Worm (Caenorhabditis elegans) whole organism, L4 larva: Measurements from ENCODE around the gene F54D5.3.

Experiments
- D1046.2 ChIP-seq: fragments of 200-800 bp; sonication (Bioruptor generic); IDR thresholded peaks from 2 replicates; pipeline ENCODE4 v1.3.6; 2022; ENCODE audit warnings: missing genetic modification characterization, missing compliant biosample characterization
- F10B5.3 ChIP-seq: sonication (generic microtip); optimal IDR thresholded peaks from 2 replicates; lab custom pipeline; 2016; ENCODE audit warnings: mild to moderate bottlenecking, missing genetic modification characterization, missing compliant biosample characterization
- F26F4.8 ChIP-seq: fragments of 200-800 bp; sonication (Bioruptor generic); conservative IDR thresholded peaks from 2 replicates; pipeline ENCODE4 v1.3.6; 2022; ENCODE audit warnings: missing genetic modification characterization, missing compliant biosample characterization
- F44E2.7 ChIP-seq: fragments of 200-800 bp; sonication (Bioruptor generic); IDR thresholded peaks from 2 replicates; pipeline ENCODE4 v2.1.2; 2022; ENCODE audit warnings: missing genetic modification characterization, missing compliant biosample characterization
- F49E8.2 ChIP-seq: sonication (generic microtip); optimal IDR thresholded peaks from 2 replicates; lab custom pipeline; 2016; ENCODE audit warnings: missing compliant biosample characterization, mild to moderate bottlenecking, missing genetic modification characterization, borderline replicate concordance
- R02D3.7 ChIP-seq: fragments of 150-350 bp; sonication (generic microtip); optimal IDR thresholded peaks from 3 replicates; lab custom pipeline; 2014; ENCODE audit warnings: missing biosample characterization, missing genetic modification characterization
- Y105C5A.15 ChIP-seq: fragments of 200-800 bp; sonication (Bioruptor generic); IDR thresholded peaks from 2 replicates; pipeline ENCODE4 v1.3.6; 2022; ENCODE audit warnings: missing genetic modification characterization, missing compliant biosample characterization
- Y48G9A.11 ChIP-seq: fragments of 200-800 bp; sonication (Bioruptor generic); IDR thresholded peaks from 2 replicates; pipeline ENCODE4 v1.3.6; 2022; ENCODE audit warnings: missing genetic modification reagents, missing genetic modification characterization, missing compliant biosample characterization
- Y75B8A.6 ChIP-seq: fragments of 200-800 bp; sonication (Bioruptor generic); IDR thresholded peaks from 2 replicates; pipeline ENCODE4 v1.3.6; 2022; ENCODE audit warnings: missing genetic modification reagents, missing genetic modification characterization, missing compliant biosample characterization
- aha-1 ChIP-seq: fragments of 150-350 bp; peaks from one replicate; lab custom pipeline; 2014; ENCODE audit warnings: missing biosample characterization, missing genetic modification characterization
- aly-2 ChIP-seq: sonication (generic microtip); optimal IDR thresholded peaks from 2 replicates; lab custom pipeline; 2018; ENCODE audit warnings: missing biosample characterization, missing genetic modification characterization
- ama-1 ChIP-seq: fragments of 150-350 bp; optimal IDR thresholded peaks from 2 replicates; lab custom pipeline; 2014; ENCODE audit warnings: inconsistent platforms, mixed read lengths
- ceh-20 ChIP-seq: fragments of 200-800 bp; sonication (Bioruptor generic); IDR thresholded peaks from 2 replicates; pipeline ENCODE4 v1.3.6; 2022; ENCODE audit warnings: missing genetic modification reagents, missing genetic modification characterization, missing compliant biosample characterization
- ceh-32 ChIP-seq: sonication (generic microtip); optimal IDR thresholded peaks from 2 replicates; lab custom pipeline; 2016; ENCODE audit warnings: mild to moderate bottlenecking, missing genetic modification characterization, missing compliant biosample characterization; ENCODE audit not compliant: poor library complexity
- ceh-44 ChIP-seq: fragments of 200-800 bp; sonication (Bioruptor generic); IDR thresholded peaks from 2 replicates; pipeline ENCODE4 v1.3.6; 2022; ENCODE audit warnings: missing genetic modification reagents, missing genetic modification characterization, missing compliant biosample characterization
- daf-19 ChIP-seq: fragments of 200-800 bp; sonication (Bioruptor generic); conservative IDR thresholded peaks from 2 replicates; pipeline ENCODE4 v1.3.6; 2022; ENCODE audit warnings: missing genetic modification characterization, missing compliant biosample characterization
- daf-8 ChIP-seq: fragments of 200-800 bp; sonication (Bioruptor generic); IDR thresholded peaks from 2 replicates; pipeline ENCODE4 v1.3.6; 2022; ENCODE audit warnings: missing genetic modification characterization, missing compliant biosample characterization
- dmd-6 ChIP-seq: fragments of 200-800 bp; sonication (Bioruptor generic); IDR thresholded peaks from 2 replicates; pipeline ENCODE4 v1.3.6; 2022; ENCODE audit warnings: missing genetic modification reagents, missing genetic modification characterization, missing compliant biosample characterization
- dmd-8 ChIP-seq: fragments of 200-800 bp; sonication (Bioruptor generic); IDR thresholded peaks from 2 replicates; pipeline ENCODE4 v1.3.6; 2022; ENCODE audit warnings: missing genetic modification characterization, missing compliant biosample characterization
- dmd-9 ChIP-seq: fragments of 200-800 bp; sonication (Bioruptor generic); IDR thresholded peaks from 2 replicates; pipeline ENCODE4 v1.3.6; 2022; ENCODE audit warnings: missing genetic modification reagents, missing genetic modification characterization, missing compliant biosample characterization
- duxl-1 ChIP-seq: sonication (generic microtip); optimal IDR thresholded peaks from 2 replicates; lab custom pipeline; 2016; ENCODE audit warnings: mild to moderate bottlenecking, missing genetic modification characterization, moderate library complexity, missing compliant biosample characterization; ENCODE audit not compliant: poor library complexity
- fkh-10 ChIP-seq: fragments of 150-350 bp; optimal IDR thresholded peaks from 2 replicates; lab custom pipeline; 2014; ENCODE audit warnings: missing biosample characterization, missing genetic modification reagents, missing genetic modification characterization
- hlh-11 ChIP-seq: fragments of 200-800 bp; sonication (Bioruptor generic); optimal IDR thresholded peaks from 2 replicates; lab custom pipeline; 2018; ENCODE audit warnings: mild to moderate bottlenecking, missing genetic modification characterization, missing compliant biosample characterization
- jun-1 ChIP-seq: fragments of 150-350 bp; optimal IDR thresholded peaks from 2 replicates; lab custom pipeline; 2014; ENCODE audit warnings: missing biosample characterization, missing genetic modification reagents, missing genetic modification characterization
- lim-7 ChIP-seq: fragments of 200-800 bp; sonication (Bioruptor generic); IDR thresholded peaks from 2 replicates; pipeline ENCODE4 v1.3.6; 2022; ENCODE audit warnings: missing genetic modification characterization, missing compliant biosample characterization
- lin-15B ChIP-seq: fragments of 150-350 bp; sonication (generic microtip); optimal IDR thresholded peaks from 3 replicates; lab custom pipeline; 2014; ENCODE audit warnings: missing biosample characterization, missing genetic modification characterization
- lin-38 ChIP-seq: fragments of 200-800 bp; sonication (Bioruptor generic); IDR thresholded peaks from 2 replicates; pipeline ENCODE4 v1.3.6; 2022; ENCODE audit warnings: missing genetic modification reagents, missing genetic modification characterization, missing compliant biosample characterization
- lir-3 ChIP-seq: sonication (generic microtip); optimal IDR thresholded peaks from 2 replicates; lab custom pipeline; 2016; ENCODE audit warnings: mild to moderate bottlenecking, missing genetic modification characterization, missing compliant biosample characterization
- madf-5 ChIP-seq, 2 experiments: fragments of 200-800 bp; sonication (Bioruptor generic); IDR thresholded peaks; 2 replicates each; pipeline ENCODE4 v1.3.6; 2022; ENCODE audit warnings: missing compliant biosample characterization in 2 of 2, missing genetic modification characterization in 2 of 2
- madf-9 ChIP-seq: fragments of 200-800 bp; sonication (Bioruptor generic); conservative IDR thresholded peaks from 2 replicates; pipeline ENCODE4 v1.3.6; 2022; ENCODE audit warnings: missing genetic modification reagents, missing genetic modification characterization, missing compliant biosample characterization
- mdl-1 ChIP-seq, 2 experiments: fragments of 150-350 bp in 1 of 2; sonication (generic microtip) in 1 of 2; optimal IDR thresholded peaks; 2 replicates each; lab custom pipeline; 2014 to 2017; ENCODE audit warnings: missing biosample characterization in 2 of 2, missing genetic modification characterization in 2 of 2
- mep-1 ChIP-seq: fragments of 150-350 bp; sonication (generic microtip); optimal IDR thresholded peaks from 3 replicates; lab custom pipeline; 2014; ENCODE audit warnings: missing biosample characterization, missing genetic modification characterization
- mes-2 ChIP-seq: sonication (generic microtip); optimal IDR thresholded peaks from 2 replicates; lab custom pipeline; 2016; ENCODE audit warnings: missing genotype, mild to moderate bottlenecking, missing genetic modification characterization, missing compliant biosample characterization; ENCODE audit not compliant: poor library complexity, severe bottlenecking
- nhr-10 ChIP-seq: fragments of 150-350 bp; optimal IDR thresholded peaks from 2 replicates; lab custom pipeline; 2014; ENCODE audit warnings: missing biosample characterization, missing genetic modification characterization
- nhr-102 ChIP-seq: sonication (generic microtip); optimal IDR thresholded peaks from 2 replicates; lab custom pipeline; 2016; ENCODE audit warnings: mild to moderate bottlenecking, missing genetic modification characterization, moderate library complexity, missing compliant biosample characterization
- nhr-11 ChIP-seq: fragments of 150-350 bp; optimal IDR thresholded peaks from 2 replicates; lab custom pipeline; 2014; ENCODE audit warnings: missing biosample characterization, missing genetic modification characterization
- nhr-237 ChIP-seq: sonication (generic microtip); optimal IDR thresholded peaks from 2 replicates; lab custom pipeline; 2017; ENCODE audit warnings: missing biosample characterization, missing genetic modification characterization
- nhr-28 ChIP-seq: fragments of 150-350 bp; optimal IDR thresholded peaks from 2 replicates; lab custom pipeline; 2014; ENCODE audit warnings: missing biosample characterization, missing genetic modification characterization
- nhr-6 ChIP-seq: fragments of 150-350 bp; optimal IDR thresholded peaks from 2 replicates; lab custom pipeline; 2014; ENCODE audit warnings: missing biosample characterization, missing genetic modification characterization
- nhr-76 ChIP-seq: fragments of 150-350 bp; optimal IDR thresholded peaks from 2 replicates; lab custom pipeline; 2014; ENCODE audit warnings: missing biosample characterization, missing genetic modification characterization
- nhr-77 ChIP-seq: fragments of 150-350 bp; optimal IDR thresholded peaks from 2 replicates; lab custom pipeline; 2014; ENCODE audit warnings: missing biosample characterization, missing genetic modification characterization
- pha-4 ChIP-seq, 2 experiments: fragments of 150-350 bp in 1 of 2; fragments of 200-800 bp in 1 of 2; sonication (Bioruptor generic) in 1 of 2; IDR thresholded peaks in 1 of 2; optimal IDR thresholded peaks in 1 of 2; 2 replicates each; pipeline versions ENCODE4 v1.3.6 to Lab custom; 2014 to 2022; ENCODE audit warnings: missing genetic modification characterization in 2 of 2, missing genetic modification reagents in 2 of 2, missing biosample characterization in 1 of 2, missing compliant biosample characterization in 1 of 2
- pqm-1 ChIP-seq: sonication (generic microtip); optimal IDR thresholded peaks from 2 replicates; lab custom pipeline; 2017; ENCODE audit warnings: missing biosample characterization, missing genetic modification characterization
- snpc-1.2 ChIP-seq: fragments of 200-800 bp; sonication (Bioruptor generic); IDR thresholded peaks from 2 replicates; pipeline ENCODE4 v1.3.6; 2022; ENCODE audit warnings: missing genetic modification reagents, missing genetic modification characterization, missing compliant biosample characterization
- tra-1 ChIP-seq: fragments of 200-800 bp; sonication (Bioruptor generic); IDR thresholded peaks from 2 replicates; pipeline ENCODE4 v1.3.6; 2022; ENCODE audit warnings: missing genetic modification reagents, missing genetic modification characterization, missing compliant biosample characterization
- unc-62 ChIP-seq, 3 experiments: fragments of 150-350 bp in 1 of 3; sonication (generic microtip); optimal IDR thresholded peaks in 2 of 3; peaks in 1 of 3; 1 replicate in 1 of 3; 2 replicates in 2 of 3; lab custom pipeline; 2014 to 2017; ENCODE audit warnings: missing biosample characterization in 3 of 3, missing genetic modification characterization in 3 of 3, missing genetic modification reagents in 3 of 3, missing genotype in 1 of 3
- zfp-2 ChIP-seq: sonication (generic microtip); optimal IDR thresholded peaks from 2 replicates; lab custom pipeline; 2016; ENCODE audit warnings: mild to moderate bottlenecking, missing genetic modification characterization, missing compliant biosample characterization
- ztf-11 ChIP-seq: fragments of 150-350 bp; optimal IDR thresholded peaks from 2 replicates; lab custom pipeline; 2014; ENCODE audit warnings: missing biosample characterization, missing genetic modification characterization
- ztf-7 ChIP-seq: fragments of 150-350 bp; optimal IDR thresholded peaks from 2 replicates; lab custom pipeline; 2014; ENCODE audit warnings: missing biosample characterization, missing genetic modification characterization

Gene F54D5.3

DNA sequence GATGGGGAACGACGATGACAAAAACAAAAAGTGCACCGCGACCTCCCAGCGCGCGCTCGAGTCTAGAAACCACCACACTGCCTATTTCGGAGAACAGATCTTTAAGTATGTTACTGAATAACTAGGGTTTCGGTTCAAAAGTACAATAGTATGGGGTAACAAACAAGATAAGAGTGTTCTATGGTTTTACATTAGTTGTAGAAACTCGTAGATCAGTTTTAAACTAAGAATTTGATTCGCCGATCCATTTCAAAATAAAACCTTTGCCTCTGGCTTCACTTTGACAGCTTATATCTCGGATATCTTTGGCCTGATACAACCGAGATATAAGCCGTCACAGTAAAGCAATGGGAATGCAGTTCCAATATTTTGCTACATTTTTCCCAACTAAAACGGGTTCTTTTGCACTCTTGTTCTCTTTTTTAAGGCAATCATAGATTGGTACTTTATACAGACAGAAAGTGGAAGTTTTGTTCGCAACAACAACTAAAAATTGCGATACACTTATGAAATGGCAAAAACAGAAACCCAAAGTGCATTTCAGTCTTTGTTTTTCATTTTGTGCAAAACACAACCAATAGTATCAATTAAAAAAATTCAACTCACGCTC, 44.8 kb downstream of the F54D5.3 start:
- TF ChIP-seq nhr-6 (tag; lab: Kevin White, UChicago) (no peak), madf-9 (GFP tag; lab: Robert Waterston, UW) (no peak), pqm-1 (tag; lab: Kevin White, UChicago) (no peak), aha-1 (tag; lab: Kevin White, UChicago) (peak; percentile 25), unc-62 (GFP tag; optimal IDR thresholded peaks at IDR 0.05 in 1 of 2; lab: Kevin White, UChicago) (peak in 1 of 2 experiments; percentile 97), unc-62 (tag; optimal IDR thresholded peaks at IDR 0.05; lab: Kevin White, UChicago) (no peak), snpc-1.2 (GFP tag; lab: Robert Waterston, UW) (0 out of 2 replicates have a peak, but pooled peaks have one; percentile 32), nhr-10 (no peak)

- peak; percentile 82 for TF ChIP-seq mep-1
- TF ChIP-seq F49E8.2 (tag; lab: Kevin White, UChicago): no peak
- no peak for TF ChIP-seq pha-4 (GFP tag; IDR thresholded peaks at IDR 0.05; lab: Robert Waterston, UW)
- TF ChIP-seq pha-4 (tag; optimal IDR thresholded peaks at IDR 0.05; lab: Kevin White, UChicago): no peak
- peak; percentile 67 for TF ChIP-seq nhr-28 (tag; lab: Kevin White, UChicago)
- no peak for TF ChIP-seq ztf-11 (tag; lab: Kevin White, UChicago)
- no peak for TF ChIP-seq Y105C5A.15 (GFP tag; lab: Robert Waterston, UW)
- TF ChIP-seq ztf-7: no peak
- peak; percentile 16; the same call in 1 of the 2 replicates for TF ChIP-seq dmd-6
- no peak for TF ChIP-seq nhr-76
- no peak for TF ChIP-seq nhr-102 (tag; lab: Kevin White, UChicago)
- no peak for TF ChIP-seq lim-7
- TF ChIP-seq duxl-1 (tag; lab: Kevin White, UChicago): no peak
- no peak for TF ChIP-seq nhr-237 (tag; lab: Kevin White, UChicago)
- no peak for TF ChIP-seq ceh-44 (GFP tag; lab: Robert Waterston, UW)
- no peak for TF ChIP-seq Y75B8A.6
- no peak for TF ChIP-seq nhr-6 (tag; lab: Kevin White, UChicago)
- TF ChIP-seq lir-3 (tag; lab: Kevin White, UChicago): no peak
- TF ChIP-seq F10B5.3: no peak
- no peak for TF ChIP-seq F26F4.8 (GFP tag; lab: Robert Waterston, UW)
- 0 out of 2 replicates have a peak, but pooled peaks have one; percentile 28 for TF ChIP-seq D1046.2 (GFP tag; lab: Robert Waterston, UW)
- TF ChIP-seq Y48G9A.11 (GFP tag; lab: Robert Waterston, UW): no peak
- no peak for TF ChIP-seq F44E2.7 (GFP tag; lab: Robert Waterston, UW)
- no peak for TF ChIP-seq madf-5 (GFP tag; IDR thresholded peaks at IDR 0.05; lab: Robert Waterston, UW)
- no peak for TF ChIP-seq tra-1 (GFP tag; lab: Robert Waterston, UW)
- peak; percentile 42 for TF ChIP-seq nhr-77
- TF ChIP-seq dmd-8 (GFP tag; lab: Robert Waterston, UW): no peak
- no peak for TF ChIP-seq zfp-2
- TF ChIP-seq ceh-32 (tag; lab: Kevin White, UChicago): no peak
- TF ChIP-seq daf-8 (GFP tag; lab: Robert Waterston, UW): no peak
- peak; percentile 28 for TF ChIP-seq nhr-11 (tag; lab: Kevin White, UChicago)
- peak; percentile 90 for TF ChIP-seq ama-1 (lab: Kevin White, UChicago)
- peak in 1 of 2 experiments; percentile 40 for TF ChIP-seq mdl-1 (tag; optimal IDR thresholded peaks at IDR 0.05; lab: Kevin White, UChicago)
- no peak for TF ChIP-seq ceh-20 (GFP tag; lab: Robert Waterston, UW)
- TF ChIP-seq pqm-1 (tag; lab: Kevin White, UChicago): no peak
- TF ChIP-seq dmd-9 (GFP tag; lab: Robert Waterston, UW): no peak
- TF ChIP-seq aly-2 (tag; lab: Kevin White, UChicago): peak; percentile 38
- no peak for TF ChIP-seq R02D3.7
- peak; percentile 29; the same call in 1 of the 2 replicates for TF ChIP-seq lin-38 (GFP tag; lab: Robert Waterston, UW)
- TF ChIP-seq fkh-10 (GFP tag; lab: Kevin White, UChicago): no peak
- no peak for TF ChIP-seq daf-19
- TF ChIP-seq mes-2 (tag; lab: Kevin White, UChicago): no peak
- peak; percentile 60 for TF ChIP-seq hlh-11
- no peak for TF ChIP-seq jun-1 (tag; lab: Kevin White, UChicago)
- TF ChIP-seq lin-15B: no peak
Observed at ce11 chrII:11617715-11618114, 46.1 kb downstream of the F54D5.3 start.
